Worm (Caenorhabditis elegans) whole organism, L2 larva: ENCODE measurements around the gene gcy-3.
A peak's percentile ranks its signal among the peaks of the same experiment; 100 is the strongest.

Source experiments
- R02D3.7 ChIP-seq: fragments of 150-350 bp; optimal IDR thresholded peaks from 2 replicates; lab custom pipeline; 2014; ENCODE audit warnings: missing biosample characterization, missing genetic modification characterization
- Y55F3AM.14 ChIP-seq: fragments of 200-800 bp; sonication (Bioruptor generic); optimal IDR thresholded peaks from 2 replicates; lab custom pipeline; 2018; ENCODE audit warnings: mild to moderate bottlenecking, missing genetic modification characterization, missing compliant biosample characterization
- ZK546.5 ChIP-seq: sonication (generic microtip); optimal IDR thresholded peaks from 2 replicates; lab custom pipeline; 2017; ENCODE audit warnings: missing biosample characterization, missing genetic modification characterization
- aly-2 ChIP-seq: fragments of 150-350 bp; optimal IDR thresholded peaks from 2 replicates; lab custom pipeline; 2014; ENCODE audit warnings: missing biosample characterization, missing genetic modification characterization
- ama-1 ChIP-seq: fragments of 150-350 bp; optimal IDR thresholded peaks from 2 replicates; lab custom pipeline; 2018; ENCODE audit warnings: inconsistent platforms
- blmp-1 ChIP-seq: sonication (generic microtip); optimal IDR thresholded peaks from 2 replicates; lab custom pipeline; 2017; ENCODE audit warnings: missing genetic modification characterization, mild to moderate bottlenecking, missing compliant biosample characterization, antibody characterized with exemption, moderate library complexity; ENCODE audit not compliant: insufficient read depth
- ceh-16 ChIP-seq: fragments of 150-350 bp; optimal IDR thresholded peaks from 2 replicates; lab custom pipeline; 2014; ENCODE audit warnings: missing biosample characterization, missing genetic modification characterization
- ceh-82 ChIP-seq: fragments of 150-350 bp; optimal IDR thresholded peaks from 2 replicates; lab custom pipeline; 2014; ENCODE audit warnings: missing biosample characterization, missing genetic modification characterization
- crh-2 ChIP-seq: sonication (generic microtip); optimal IDR thresholded peaks from 2 replicates; lab custom pipeline; 2017; ENCODE audit warnings: missing biosample characterization, missing genetic modification characterization
- egl-27 ChIP-seq: sonication (generic microtip); optimal IDR thresholded peaks from 3 replicates; lab custom pipeline; 2017; ENCODE audit warnings: missing biosample characterization, missing genetic modification reagents, missing genetic modification characterization
- elt-1 ChIP-seq: fragments of 150-350 bp; optimal IDR thresholded peaks from 2 replicates; lab custom pipeline; 2014; ENCODE audit warnings: missing biosample characterization, missing genetic modification characterization
- fos-1 ChIP-seq: fragments of 150-350 bp; optimal IDR thresholded peaks from 2 replicates; lab custom pipeline; 2014; ENCODE audit warnings: missing biosample characterization, missing genetic modification characterization
- gmeb-1 ChIP-seq: fragments of 150-350 bp; optimal IDR thresholded peaks from 2 replicates; lab custom pipeline; 2014; ENCODE audit warnings: missing biosample characterization, missing genetic modification characterization
- lin-11 ChIP-seq: fragments of 150-350 bp; sonication (generic microtip); optimal IDR thresholded peaks from 2 replicates; lab custom pipeline; 2014; ENCODE audit warnings: missing biosample characterization, missing genetic modification characterization, inconsistent platforms, mixed read lengths
- lin-13 ChIP-seq: fragments of 150-350 bp; optimal IDR thresholded peaks from 2 replicates; lab custom pipeline; 2014; ENCODE audit warnings: missing biosample characterization, missing genetic modification reagents, missing genetic modification characterization
- lsy-2 ChIP-seq, 2 experiments: fragments of 150-350 bp in 1 of 2; sonication (generic microtip) in 1 of 2; optimal IDR thresholded peaks; 2 replicates each; lab custom pipeline; 2014 to 2017; ENCODE audit warnings: missing biosample characterization in 2 of 2, missing genetic modification characterization in 2 of 2
- mab-5 ChIP-seq: fragments of 150-350 bp; optimal IDR thresholded peaks from 2 replicates; lab custom pipeline; 2014; ENCODE audit warnings: missing biosample characterization, missing genetic modification characterization
- mbf-1 ChIP-seq: sonication (generic microtip); optimal IDR thresholded peaks from 2 replicates; lab custom pipeline; 2017; ENCODE audit warnings: missing biosample characterization, missing genetic modification characterization
- mdl-1 ChIP-seq, 2 experiments: fragments of 150-350 bp in 1 of 2; sonication (generic microtip) in 1 of 2; optimal IDR thresholded peaks; 2 replicates each; lab custom pipeline; 2017; ENCODE audit warnings: missing biosample characterization in 2 of 2, missing genetic modification characterization in 2 of 2
- nhr-10 ChIP-seq: sonication (generic microtip); optimal IDR thresholded peaks from 2 replicates; lab custom pipeline; 2017; ENCODE audit warnings: missing biosample characterization, missing genetic modification characterization
- nhr-12 ChIP-seq: fragments of 150-350 bp; optimal IDR thresholded peaks from 2 replicates; lab custom pipeline; 2014; ENCODE audit warnings: missing biosample characterization, missing genetic modification characterization
- nhr-129 ChIP-seq: fragments of 150-350 bp; optimal IDR thresholded peaks from 2 replicates; lab custom pipeline; 2014; ENCODE audit warnings: missing biosample characterization, missing genetic modification characterization
- nhr-21 ChIP-seq: fragments of 150-350 bp; optimal IDR thresholded peaks from 2 replicates; lab custom pipeline; 2014; ENCODE audit warnings: missing biosample characterization, missing genetic modification characterization
- nhr-23 ChIP-seq: fragments of 150-350 bp; optimal IDR thresholded peaks from 2 replicates; lab custom pipeline; 2014; ENCODE audit warnings: missing biosample characterization, missing genetic modification reagents, missing genetic modification characterization
- nhr-25 ChIP-seq: fragments of 150-350 bp; sonication (generic microtip); optimal IDR thresholded peaks from 3 replicates; lab custom pipeline; 2014; ENCODE audit warnings: missing biosample characterization, missing genetic modification characterization
- nhr-6 ChIP-seq: fragments of 150-350 bp; optimal IDR thresholded peaks from 2 replicates; lab custom pipeline; 2014; ENCODE audit warnings: missing biosample characterization, missing genetic modification characterization
- nhr-77 ChIP-seq: fragments of 150-350 bp; optimal IDR thresholded peaks from 2 replicates; lab custom pipeline; 2014; ENCODE audit warnings: missing biosample characterization, missing genetic modification characterization
- peb-1 ChIP-seq: fragments of 150-350 bp; optimal IDR thresholded peaks from 2 replicates; lab custom pipeline; 2014; ENCODE audit warnings: missing biosample characterization, missing genetic modification characterization
- sem-4 ChIP-seq: fragments of 150-350 bp; optimal IDR thresholded peaks from 2 replicates; lab custom pipeline; 2014; ENCODE audit warnings: missing biosample characterization, missing genetic modification reagents, missing genetic modification characterization
- skn-1 ChIP-seq: sonication (generic microtip); optimal IDR thresholded peaks from 2 replicates; lab custom pipeline; 2017; ENCODE audit warnings: missing biosample characterization, missing genetic modification characterization
- sma-3 ChIP-seq: sonication (generic microtip); optimal IDR thresholded peaks from 2 replicates; lab custom pipeline; 2016; ENCODE audit warnings: missing genetic modification reagents, missing genetic modification characterization, missing compliant biosample characterization
- sma-9 ChIP-seq, 2 experiments: fragments of 150-350 bp in 1 of 2; sonication (generic microtip) in 1 of 2; optimal IDR thresholded peaks; 2 replicates each; lab custom pipeline; 2014 to 2016; ENCODE audit warnings: missing genetic modification characterization in 2 of 2, mild to moderate bottlenecking in 1 of 2, missing biosample characterization in 1 of 2, missing compliant biosample characterization in 1 of 2, missing genetic modification reagents in 1 of 2, moderate library complexity in 1 of 2
- snpc-4 ChIP-seq: fragments of 150-350 bp; optimal IDR thresholded peaks from 2 replicates; lab custom pipeline; 2014; ENCODE audit warnings: missing biosample characterization, missing genetic modification characterization
- unc-39 ChIP-seq: fragments of 150-350 bp; optimal IDR thresholded peaks from 2 replicates; lab custom pipeline; 2014; ENCODE audit warnings: missing biosample characterization, missing genetic modification characterization
- unc-55 ChIP-seq: fragments of 150-350 bp; sonication (generic microtip); optimal IDR thresholded peaks from 3 replicates; lab custom pipeline; 2014; ENCODE audit warnings: missing biosample characterization, missing genetic modification reagents, missing genetic modification characterization
- unc-62 ChIP-seq: fragments of 150-350 bp; optimal IDR thresholded peaks from 2 replicates; lab custom pipeline; 2014; ENCODE audit warnings: missing biosample characterization, missing genetic modification reagents, missing genetic modification characterization
- ztf-1 ChIP-seq: fragments of 200-800 bp; sonication (Bioruptor generic); conservative IDR thresholded peaks from 2 replicates; pipeline ENCODE4 v1.3.6; 2022; ENCODE audit warnings: missing genetic modification characterization, missing compliant biosample characterization
- ztf-11 ChIP-seq: sonication (generic microtip); optimal IDR thresholded peaks from 2 replicates; lab custom pipeline; 2017; ENCODE audit warnings: missing biosample characterization, missing genetic modification characterization

The gcy-3 gene

DNA sequence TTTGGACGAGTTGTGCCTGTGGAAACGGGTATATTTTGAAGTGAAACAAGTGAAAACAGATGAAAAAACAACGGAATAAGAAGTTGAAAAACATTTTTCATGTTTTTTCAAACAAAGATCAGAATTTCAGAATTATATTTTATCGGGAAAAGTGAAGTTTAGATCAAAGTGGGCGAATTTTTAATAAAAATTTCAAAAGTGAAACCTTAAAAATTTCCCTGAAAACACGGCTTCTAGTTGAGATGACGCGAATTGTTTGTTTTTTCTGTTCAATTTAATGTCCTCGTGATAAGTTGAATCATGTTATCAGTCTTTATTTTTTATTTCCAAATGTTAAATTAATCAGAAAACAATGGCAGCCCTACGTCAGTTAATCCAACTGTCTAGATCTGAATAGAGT is at the start of gene gcy-3:
Gene gcy-3, minus strand, starts transcription at position 101 of the 400 bp plus-strand sequence.
- TF ChIP-seq sma-3 (no peak), gmeb-1 (tag; lab: Kevin White, UChicago) (no peak), nhr-23 (tag; lab: Kevin White, UChicago) (no peak), ama-1 (no peak), fos-1 (no peak), crh-2 (tag; lab: Kevin White, UChicago) (no peak), snpc-4 (tag; lab: Kevin White, UChicago) (no peak), blmp-1 (tag; lab: Kevin White, UChicago) (no peak), R02D3.7 (tag; lab: Kevin White, UChicago) (no peak), peb-1 (no peak), nhr-77 (no peak), nhr-129 (tag; lab: Kevin White, UChicago) (no peak), lsy-2 (tag; optimal IDR thresholded peaks at IDR 0.05; lab: Kevin White, UChicago) (no peak), Y55F3AM.14 (GFP tag; lab: Kevin White, UChicago) (no peak), aly-2 (tag; lab: Kevin White, UChicago) (no peak), nhr-12 (tag; lab: Kevin White, UChicago) (no peak), ceh-16 (tag; lab: Kevin White, UChicago) (no peak), mbf-1 (tag; lab: Kevin White, UChicago) (no peak)

DNA sequence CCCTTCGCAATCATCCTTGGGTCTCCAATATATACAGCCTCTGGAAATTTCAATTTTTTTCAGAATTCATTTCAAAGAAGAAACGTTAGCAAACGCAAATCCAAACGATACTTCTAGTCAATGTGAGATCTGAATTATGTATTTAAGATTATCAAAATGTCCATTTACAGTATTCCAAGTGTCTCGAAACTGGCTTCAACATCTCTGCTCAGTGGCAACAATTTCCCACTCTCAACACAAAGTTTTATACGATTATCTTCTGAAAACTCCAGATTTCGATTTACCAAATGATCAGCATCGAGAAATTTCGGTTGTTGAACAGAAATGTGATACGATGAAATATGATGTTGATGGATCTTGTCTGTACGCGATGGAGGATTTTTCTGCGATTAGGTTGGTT is 49.5 kb upstream of the gcy-3 start:
- no peak for TF ChIP-seq R02D3.7 (tag; lab: Kevin White, UChicago)
- no peak for TF ChIP-seq nhr-6 (tag; lab: Kevin White, UChicago)
- no peak for TF ChIP-seq ceh-82
- no peak for TF ChIP-seq aly-2 (tag; lab: Kevin White, UChicago)
- TF ChIP-seq mab-5 (tag; lab: Kevin White, UChicago), result no peak
- no peak for TF ChIP-seq ama-1
- TF ChIP-seq mbf-1 (tag; lab: Kevin White, UChicago), result no peak
- no peak for TF ChIP-seq lin-11 (tag; lab: Kevin White, UChicago)
- no peak for TF ChIP-seq sma-9 (GFP tag; optimal IDR thresholded peaks at IDR 0.05; lab: Kevin White, UChicago)
- TF ChIP-seq sma-9 (tag; optimal IDR thresholded peaks at IDR 0.05; lab: Kevin White, UChicago), result no peak
- no peak for TF ChIP-seq sma-3
- TF ChIP-seq unc-39 (tag; lab: Kevin White, UChicago), result no peak
- TF ChIP-seq gmeb-1 (tag; lab: Kevin White, UChicago), result no peak
- TF ChIP-seq ZK546.5 (tag; lab: Kevin White, UChicago), result no peak
- no peak for TF ChIP-seq lin-13 (GFP tag; lab: Kevin White, UChicago)
- TF ChIP-seq skn-1, result no peak
- no peak for TF ChIP-seq blmp-1 (tag; lab: Kevin White, UChicago)
- TF ChIP-seq nhr-10, result no peak
- no peak for TF ChIP-seq ceh-16 (tag; lab: Kevin White, UChicago)
- no peak for TF ChIP-seq unc-62 (GFP tag; lab: Kevin White, UChicago)

DNA sequence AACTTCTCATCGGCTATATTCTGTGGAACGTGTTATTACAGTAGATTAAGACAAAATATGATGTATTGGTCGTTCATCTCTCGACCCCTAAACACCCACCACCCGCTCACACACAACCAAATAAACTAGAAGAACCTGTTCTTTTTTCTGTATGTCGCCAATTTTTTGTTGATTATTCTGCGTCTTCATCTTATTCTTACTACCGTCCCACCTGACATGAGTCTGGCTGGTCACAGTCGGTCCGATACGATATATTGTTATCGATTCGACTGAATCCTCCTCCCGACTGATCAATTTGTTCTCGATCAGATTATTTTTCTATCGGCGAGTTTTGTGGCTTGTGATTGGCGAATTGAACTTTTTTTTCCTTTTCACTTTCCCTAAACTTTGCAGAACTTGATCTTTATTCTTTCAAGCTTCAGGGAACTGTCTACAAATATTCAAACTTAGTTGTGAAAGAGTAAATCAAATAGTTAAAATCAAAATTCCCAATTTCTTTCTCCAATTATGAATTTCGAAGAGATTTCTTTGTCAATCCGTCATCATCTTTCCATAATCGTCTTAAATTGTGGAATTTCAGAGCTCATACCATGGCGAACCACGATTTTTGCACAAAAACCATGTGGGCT is 48.0 kb upstream of the gcy-3 start, which contains the start of gene F35H8.2:
Gene F35H8.2, plus strand, starts transcription at position 579 of the 629 bp plus-strand sequence.
- TF ChIP-seq nhr-25 (peak; percentile 82), nhr-21 (tag; lab: Kevin White, UChicago) (peak; percentile 34), sma-3 (peak; percentile 18), ztf-11 (tag; lab: Kevin White, UChicago) (no peak), unc-55 (GFP tag; lab: Kevin White, UChicago) (no peak)

DNA sequence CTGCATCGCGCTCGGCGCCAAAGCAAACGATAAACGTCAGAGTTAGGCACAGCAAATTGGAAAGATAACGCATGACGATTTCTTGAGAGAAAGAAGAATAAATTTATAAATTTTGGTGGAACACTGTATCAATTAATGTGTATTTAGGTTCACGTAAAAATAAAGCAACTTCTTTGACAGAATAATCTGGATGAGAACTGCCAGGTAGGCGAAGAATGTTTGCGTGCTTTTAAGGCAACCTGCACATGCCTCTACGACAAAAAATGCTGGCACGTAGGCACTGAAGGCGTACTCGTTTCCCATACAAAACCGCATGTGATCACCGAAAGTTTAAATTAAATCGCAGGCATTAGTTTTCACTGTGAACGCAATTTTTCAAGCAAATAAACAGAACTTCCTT is 46.1 kb upstream of the gcy-3 start, which contains the start of gene F35H8.1:
Gene F35H8.1, minus strand, starts transcription at position 101 of the 400 bp plus-strand sequence.
- TF ChIP-seq peb-1 (no peak), mdl-1 (tag; optimal IDR thresholded peaks at IDR 0.05; lab: Kevin White, UChicago) (no peak), ZK546.5 (tag; lab: Kevin White, UChicago) (no peak), elt-1 (tag; lab: Kevin White, UChicago) (no peak), egl-27 (tag; lab: Kevin White, UChicago) (no peak), unc-55 (GFP tag; lab: Kevin White, UChicago) (no peak), mbf-1 (tag; lab: Kevin White, UChicago) (no peak), nhr-6 (tag; lab: Kevin White, UChicago) (no peak), blmp-1 (tag; lab: Kevin White, UChicago) (no peak), snpc-4 (tag; lab: Kevin White, UChicago) (no peak), sem-4 (tag; lab: Kevin White, UChicago) (no peak), ztf-1 (GFP tag; lab: Robert Waterston, UW) (no peak), ceh-16 (tag; lab: Kevin White, UChicago) (no peak)
- TF ChIP-seq, all 48 proteins: peak for 0
